Worm (Caenorhabditis elegans): ENCODE measurements around the gene set-22.

- TF ChIP-seq ama-1 (optimal IDR thresholded peaks at IDR 0.05) (no peak), hmbx-1 (tag; optimal IDR thresholded peaks at IDR 0.05) (no peak), scrt-1 (GFP tag; IDR thresholded peaks at IDR 0.05) (no peak), ceh-13 (GFP tag; optimal IDR thresholded peaks at IDR 0.05) (no peak), tbx-11 (GFP tag; IDR thresholded peaks at IDR 0.05) (no peak), hnd-1 (tag; optimal IDR thresholded peaks at IDR 0.05) (no peak), hmg-4 (GFP tag; optimal IDR thresholded peaks at IDR 0.05) (no peak), pes-1 (GFP tag; IDR thresholded peaks at IDR 0.05) (no peak), flt-1 (GFP tag; IDR thresholded peaks at IDR 0.05) (no peak)
These were observed 30.9 kb downstream of the set-22 start for ce11 chrV:10467659-10468058.
